Worm (Caenorhabditis elegans): ENCODE measurements around the gene egl-46.

egl-46 gene

DNA sequence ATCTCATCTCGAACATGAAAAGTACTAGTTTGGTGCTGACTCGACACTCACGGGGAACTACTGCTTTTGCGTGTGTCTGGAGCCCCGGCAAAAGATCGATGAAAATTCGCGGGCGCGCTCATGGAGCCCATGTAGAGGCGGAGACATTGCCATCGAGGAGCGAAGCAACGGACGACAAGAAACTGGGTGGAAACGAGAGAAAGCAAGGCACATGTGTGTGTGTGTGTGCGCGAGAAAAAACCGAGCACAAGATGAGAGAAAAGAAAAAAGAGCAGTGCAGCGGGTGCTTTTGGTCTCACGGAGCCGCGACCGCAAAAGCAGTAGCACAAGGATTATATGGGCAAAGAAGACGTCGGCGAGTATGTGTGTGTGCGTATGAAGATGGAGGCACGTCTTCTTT, 22.6 kb downstream of the egl-46 start:
- TF ChIP-seq nhr-76 (tag; optimal IDR thresholded peaks at IDR 0.05) (no peak), sem-2 (GFP tag; optimal IDR thresholded peaks at IDR 0.05) (no peak), sptf-1 (tag; optimal IDR thresholded peaks at IDR 0.05) (peak; percentile 14), mep-1 (tag; optimal IDR thresholded peaks at IDR 0.05) (peak; percentile 50), lin-13 (tag; optimal IDR thresholded peaks at IDR 0.05) (no peak), nhr-237 (tag; optimal IDR thresholded peaks at IDR 0.05) (no peak), snpc-4 (tag; optimal IDR thresholded peaks at IDR 0.05) (no peak), lin-32 (GFP tag; optimal IDR thresholded peaks at IDR 0.05) (no peak)

DNA sequence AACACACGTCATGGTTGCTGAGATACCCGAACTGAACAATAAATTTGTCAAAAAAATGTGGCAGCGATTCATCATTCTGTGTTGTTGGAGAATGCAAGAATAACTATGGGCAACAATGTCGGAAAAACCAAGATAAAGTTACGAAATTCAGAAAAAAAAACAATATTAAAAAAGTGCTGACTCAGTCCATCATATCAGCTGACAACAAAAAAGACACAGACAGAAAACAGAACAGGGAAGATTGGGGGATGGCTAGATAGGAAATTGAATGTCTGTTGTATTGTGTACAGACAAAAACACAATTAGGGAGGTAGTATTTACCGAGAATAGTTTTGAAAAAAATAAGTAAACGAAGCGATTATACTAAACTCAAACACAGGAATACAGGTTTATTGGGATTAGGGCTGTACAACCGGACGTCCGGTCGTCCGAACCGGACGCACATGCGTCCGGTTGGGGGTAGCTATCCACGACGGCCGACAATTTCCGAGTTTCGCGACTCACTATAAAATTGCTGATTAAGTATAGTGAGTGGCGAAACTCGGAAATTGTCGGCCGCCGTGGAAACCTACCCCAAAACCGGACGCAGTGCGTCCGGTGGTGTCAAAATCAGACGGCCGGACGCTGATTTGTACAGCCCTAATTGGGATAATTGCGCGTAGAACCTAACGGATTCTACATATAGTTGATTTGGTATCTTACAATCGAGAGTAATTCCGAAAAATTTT, 23.7 kb downstream of the egl-46 start:
- TF ChIP-seq snpc-4 (tag; optimal IDR thresholded peaks at IDR 0.05) (no peak), zip-8 (tag; optimal IDR thresholded peaks at IDR 0.05) (no peak), elt-1 (tag; optimal IDR thresholded peaks at IDR 0.05; ENCODE audit: borderline replicate concordance, insufficient read depth) (no peak), nhr-2 (tag; optimal IDR thresholded peaks at IDR 0.05) (no peak), unc-62 (GFP tag; optimal IDR thresholded peaks at IDR 0.05) (no peak), ceh-83 (GFP tag; optimal IDR thresholded peaks at IDR 0.05) (no peak), drap-1 (GFP tag; optimal IDR thresholded peaks at IDR 0.05) (no peak), ces-1 (GFP tag; optimal IDR thresholded peaks at IDR 0.05) (no peak), unc-120 (tag; optimal IDR thresholded peaks at IDR 0.05; ENCODE audit: poor library complexity, severe bottlenecking) (no peak), lsy-2 (tag; optimal IDR thresholded peaks at IDR 0.05) (no peak), flh-1 (GFP tag; optimal IDR thresholded peaks at IDR 0.05) (no peak), blmp-1 (tag; optimal IDR thresholded peaks at IDR 0.05) (no peak), unc-39 (tag; optimal IDR thresholded peaks at IDR 0.05) (no peak), M03D4.4 (tag; optimal IDR thresholded peaks at IDR 0.05) (no peak), sem-2 (GFP tag; optimal IDR thresholded peaks at IDR 0.05) (no peak)

DNA sequence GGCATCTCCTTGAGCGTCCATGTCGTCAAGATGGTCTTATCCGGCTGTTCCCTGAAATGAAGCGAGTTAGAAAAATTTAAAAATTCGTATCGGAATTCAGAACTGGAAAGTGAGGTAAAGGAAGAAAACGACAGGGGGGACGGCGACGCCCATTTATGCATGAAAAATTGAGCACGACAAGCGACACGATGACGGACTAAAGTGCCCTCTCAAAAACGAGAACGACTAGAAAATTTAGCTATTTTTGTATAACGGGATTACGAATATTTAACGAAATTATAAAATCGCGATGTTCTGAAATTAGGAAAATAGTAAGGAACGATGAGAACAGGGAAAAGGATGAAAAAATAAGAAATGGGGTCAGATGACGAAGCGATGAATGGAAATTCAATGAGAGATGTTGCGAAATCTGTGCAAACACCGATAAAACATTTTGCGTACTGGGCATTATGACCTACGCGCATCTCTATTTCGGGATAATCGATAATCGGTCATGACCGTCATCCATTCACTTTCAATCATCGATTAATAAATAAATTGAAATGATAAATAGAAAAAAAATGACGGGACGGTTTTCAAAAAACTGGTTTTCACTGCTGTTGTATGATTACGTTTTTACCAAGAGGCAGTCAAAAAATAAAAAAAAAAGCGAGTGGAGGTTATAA, 24.8 kb downstream of the egl-46 start, which contains the start of gene snb-1:
Gene snb-1, minus strand, starts transcription at position 51 of the 665 bp plus-strand sequence.
- TF ChIP-seq unc-39 (tag; optimal IDR thresholded peaks at IDR 0.05) (no peak), flh-1 (GFP tag; optimal IDR thresholded peaks at IDR 0.05) (no peak), ham-2 (GFP tag; optimal IDR thresholded peaks at IDR 0.05) (no peak), unc-62 (GFP tag; optimal IDR thresholded peaks at IDR 0.05) (no peak), elt-3 (tag; optimal IDR thresholded peaks at IDR 0.05) (no peak), mep-1 (tag; optimal IDR thresholded peaks at IDR 0.05) (peak; percentile 7), ztf-11 (tag; optimal IDR thresholded peaks at IDR 0.05) (no peak), M03D4.4 (tag; optimal IDR thresholded peaks at IDR 0.05) (no peak), lin-13 (tag; optimal IDR thresholded peaks at IDR 0.05) (no peak), mls-2 (tag; optimal IDR thresholded peaks at IDR 0.05) (no peak), blmp-1 (tag; optimal IDR thresholded peaks at IDR 0.05) (peak; percentile 11), ceh-39 (tag; optimal IDR thresholded peaks at IDR 0.05) (peak; percentile 55), nhr-237 (tag; optimal IDR thresholded peaks at IDR 0.05) (peak; percentile 53), pha-4 (tag; optimal IDR thresholded peaks at IDR 0.05) (peak; percentile 34), nhr-28 (tag; optimal IDR thresholded peaks at IDR 0.05) (no peak), nhr-2 (tag; optimal IDR thresholded peaks at IDR 0.05) (no peak), lsy-2 (tag; optimal IDR thresholded peaks at IDR 0.05) (peak; percentile 56), nhr-76 (tag; optimal IDR thresholded peaks at IDR 0.05) (no peak), elt-1 (tag; optimal IDR thresholded peaks at IDR 0.05; ENCODE audit: borderline replicate concordance, insufficient read depth) (no peak), ces-1 (GFP tag; optimal IDR thresholded peaks at IDR 0.05) (peak; percentile 25), unc-120 (tag; optimal IDR thresholded peaks at IDR 0.05; ENCODE audit: poor library complexity, severe bottlenecking) (peak; percentile 82)

DNA sequence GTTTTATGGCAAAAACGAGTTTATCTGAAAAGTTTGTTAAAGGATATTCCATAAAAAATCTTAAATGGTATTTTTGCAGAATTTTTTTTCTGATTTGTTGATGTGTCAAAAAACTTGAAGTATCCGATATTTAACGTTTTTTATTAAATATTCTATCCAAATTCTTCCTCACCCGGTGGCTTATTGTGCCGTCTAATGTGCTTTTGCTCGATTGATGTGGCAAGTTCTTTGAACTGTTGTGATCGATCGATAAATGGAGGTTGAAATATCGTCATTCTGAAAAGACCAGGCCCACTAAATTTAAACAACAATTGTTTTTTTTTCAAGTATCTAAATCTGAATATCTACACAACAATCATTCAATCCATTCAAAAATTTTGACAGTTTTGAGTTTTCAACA, 26.2 kb downstream of the egl-46 start, which contains the start of gene syx-18:
Gene syx-18, minus strand, starts transcription at position 276 of the 400 bp plus-strand sequence.
- TF ChIP-seq lsy-2 (tag; optimal IDR thresholded peaks at IDR 0.05): no peak
- no peak for TF ChIP-seq mab-5 (tag; optimal IDR thresholded peaks at IDR 0.05)
- no peak for TF ChIP-seq pha-4 (tag; optimal IDR thresholded peaks at IDR 0.05)

DNA sequence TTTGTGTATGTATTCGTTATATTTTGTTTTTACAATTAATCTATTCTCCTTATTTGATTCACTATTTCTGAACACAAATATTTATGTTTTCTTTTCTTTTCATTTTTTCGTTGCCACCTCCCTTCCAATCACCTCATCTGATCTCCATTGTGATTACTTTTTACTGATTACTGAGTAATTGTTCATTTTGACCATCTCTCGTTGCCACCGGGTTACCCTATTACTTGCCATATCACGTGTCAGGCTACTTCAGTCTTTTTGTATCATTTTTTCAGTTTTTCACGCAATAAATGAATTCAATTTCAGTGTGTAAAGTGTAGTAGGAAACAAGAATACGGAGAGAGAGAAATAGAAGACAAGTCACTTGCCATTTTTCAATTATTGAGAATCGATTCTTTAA, 29.3 kb downstream of the egl-46 start, which contains the start of gene T10H9.8:
Gene T10H9.8, plus strand, starts transcription at position 301 of the 400 bp plus-strand sequence.
- TF ChIP-seq nhr-28 (tag; optimal IDR thresholded peaks at IDR 0.05) (no peak), hlh-1 (tag; optimal IDR thresholded peaks at IDR 0.05) (no peak), M03D4.4 (tag; optimal IDR thresholded peaks at IDR 0.05) (no peak), unc-120 (tag; optimal IDR thresholded peaks at IDR 0.05; ENCODE audit: poor library complexity, severe bottlenecking) (no peak), mab-5 (tag; optimal IDR thresholded peaks at IDR 0.05) (no peak)

Data from whole organism, mixed stage, embryonic.